Worm (Caenorhabditis elegans): Measurements from ENCODE around the gene vhp-1.

- TF ChIP-seq ZK546.5 (tag; optimal IDR thresholded peaks at IDR 0.05), result no peak
- no peak for TF ChIP-seq lin-13 (GFP tag; optimal IDR thresholded peaks at IDR 0.05)
- no peak for TF ChIP-seq php-3 (GFP tag; IDR thresholded peaks at IDR 0.05)
- peak; percentile 25 for TF ChIP-seq mep-1 (tag; optimal IDR thresholded peaks at IDR 0.05)
- no peak for TF ChIP-seq gei-8 (GFP tag; optimal IDR thresholded peaks at IDR 0.05)
- TF ChIP-seq jun-1 (tag; optimal IDR thresholded peaks at IDR 0.05), result no peak
- no peak for TF ChIP-seq lin-15B (tag; optimal IDR thresholded peaks at IDR 0.05)
- no peak for TF ChIP-seq D1046.2 (GFP tag; IDR thresholded peaks at IDR 0.05)
These were observed 64.1 kb downstream of the vhp-1 start, which contains the start of gene ccpp-6 for ce11 chrII:5387217-5387616.
